Worm (Caenorhabditis elegans): ENCODE results near the gene C26E1.2.

C26E1.2 gene

DNA sequence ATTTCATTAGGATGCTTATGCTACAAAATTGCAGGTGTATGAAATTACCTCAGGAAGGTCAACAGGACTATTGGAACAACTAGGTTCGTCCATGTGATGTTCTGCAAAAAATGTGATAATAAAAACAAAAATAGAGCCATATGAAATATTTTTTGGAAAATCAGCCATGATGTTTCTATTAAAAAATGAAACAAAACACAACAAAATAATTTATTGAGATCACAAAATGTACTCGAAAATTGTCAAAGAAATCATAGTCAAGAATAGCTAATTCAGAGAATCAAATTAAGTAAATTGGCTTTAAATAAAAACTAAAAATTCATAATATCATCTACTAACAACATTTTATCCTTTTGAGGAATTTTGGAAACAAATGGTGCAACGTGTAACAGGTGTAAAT is 26.0 kb downstream of the C26E1.2 start, which contains the start of gene nhr-129 (continued):
- no peak for TF ChIP-seq unc-130 (GFP tag; optimal IDR thresholded peaks at IDR 0.05)
- TF ChIP-seq repo-1 (tag; optimal IDR thresholded peaks at IDR 0.05) = no peak
- TF ChIP-seq die-1 (tag; optimal IDR thresholded peaks at IDR 0.05) = no peak

- TF ChIP-seq ceh-79 (tag; optimal IDR thresholded peaks at IDR 0.05) (no peak), nhr-80 (tag; optimal IDR thresholded peaks at IDR 0.05) (peak; percentile 62), nhr-90 (tag; optimal IDR thresholded peaks at IDR 0.05) (no peak)
Observed at ce11 chrV:13333386-13334180, 28.6 kb downstream of the C26E1.2 start, which contains the start of gene nhr-168. Gene nhr-168 (minus strand): TSS chrV:13333871.

ce11 chrV:13334447-13334846 is 29.5 kb downstream of the C26E1.2 start:
- TF ChIP-seq ceh-27 (GFP tag; optimal IDR thresholded peaks at IDR 0.05) (no peak), zim-3 (tag; optimal IDR thresholded peaks at IDR 0.05) (no peak), ztf-3 (GFP tag; optimal IDR thresholded peaks at IDR 0.05) (no peak), tbx-9 (tag; optimal IDR thresholded peaks at IDR 0.05; ENCODE audit: borderline replicate concordance) (no peak), D2030.7 (GFP tag; IDR thresholded peaks at IDR 0.05) (no peak), lin-26 (GFP tag; IDR thresholded peaks at IDR 0.05) (no peak), F55B11.4 (tag; optimal IDR thresholded peaks at IDR 0.05; ENCODE audit: borderline replicate concordance, insufficient read depth) (no peak), hmg-1.2 (GFP tag; IDR thresholded peaks at IDR 0.05) (no peak), attf-5 (GFP tag; optimal IDR thresholded peaks at IDR 0.05) (no peak), efl-1 (GFP tag; optimal IDR thresholded peaks at IDR 0.05) (no peak)

DNA sequence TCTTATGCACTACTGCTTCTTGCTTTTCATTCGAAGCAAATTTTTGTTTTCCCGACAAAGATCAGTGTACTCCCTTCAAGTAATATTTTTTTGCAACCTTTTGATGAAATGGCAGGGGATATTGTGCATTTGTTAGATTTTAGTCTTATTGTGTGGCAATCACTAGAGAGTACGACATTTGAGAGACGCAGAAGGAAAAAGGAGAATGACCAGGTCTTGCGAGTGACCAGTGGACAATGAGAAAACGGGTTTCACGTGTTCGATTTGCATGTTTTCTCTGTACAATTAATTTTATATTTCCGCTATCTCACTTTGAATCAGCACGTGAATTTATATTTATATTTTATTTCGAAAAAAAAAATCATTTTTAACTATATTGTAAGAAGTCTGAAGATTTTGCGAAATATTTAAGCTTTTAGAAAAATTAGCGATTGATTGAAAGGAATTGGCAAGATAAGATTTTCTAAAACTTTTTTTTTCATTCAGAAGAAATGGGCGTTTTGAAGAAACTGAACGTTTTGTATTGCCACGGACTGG is 31.0 kb downstream of the C26E1.2 start, which contains the start of gene C50B6.9:
Gene C50B6.9, plus strand, starts transcription at position 487 of the 537 bp plus-strand sequence.
- TF ChIP-seq dpl-1 (GFP tag; optimal IDR thresholded peaks at IDR 0.05) (no peak), nhr-27 (tag; optimal IDR thresholded peaks at IDR 0.05) (no peak), K11D2.4 (GFP tag; IDR thresholded peaks at IDR 0.05) (no peak), ZK185.1 (tag; optimal IDR thresholded peaks at IDR 0.05; ENCODE audit: poor library complexity, severe bottlenecking) (no peak)

- TF ChIP-seq him-1 (tag; optimal IDR thresholded peaks at IDR 0.05) (no peak), nhr-179 (tag; optimal IDR thresholded peaks at IDR 0.05) (no peak), lsl-1 (GFP tag; optimal IDR thresholded peaks at IDR 0.05) (no peak), dpl-1 (GFP tag; optimal IDR thresholded peaks at IDR 0.05) (no peak), fkh-3 (tag; optimal IDR thresholded peaks at IDR 0.05) (no peak), aptf-3 (GFP tag; IDR thresholded peaks at IDR 0.05) (no peak)
Observed at ce11 chrV:13338037-13338436, 33.1 kb downstream of the C26E1.2 start.

- TF ChIP-seq egl-18 (GFP tag; IDR thresholded peaks at IDR 0.05) (no peak), B0035.1 (tag; optimal IDR thresholded peaks at IDR 0.05) (no peak), dox-1 (GFP tag; IDR thresholded peaks at IDR 0.05) (no peak), fkh-3 (tag; optimal IDR thresholded peaks at IDR 0.05) (no peak), mel-28 (tag; optimal IDR thresholded peaks at IDR 0.05; ENCODE audit: borderline replicate concordance) (no peak), snpc-4 (GFP tag; optimal IDR thresholded peaks at IDR 0.05) (no peak), snpc-4 (tag; optimal IDR thresholded peaks at IDR 0.05) (no peak), bed-2 (GFP tag; IDR thresholded peaks at IDR 0.05) (no peak), rec-8 (tag; optimal IDR thresholded peaks at IDR 0.05) (no peak), hrde-1 (tag; optimal IDR thresholded peaks at IDR 0.05; ENCODE audit: borderline replicate concordance) (no peak), Y53F4B.3 (GFP tag; IDR thresholded peaks at IDR 0.05) (no peak), ceh-79 (tag; optimal IDR thresholded peaks at IDR 0.05) (no peak), athp-1 (tag; optimal IDR thresholded peaks at IDR 0.05) (no peak)
Observed at ce11 chrV:13339633-13340290, 34.8 kb downstream of the C26E1.2 start, which contains the start of the genes str-4 and lgc-48. Gene str-4 (minus strand): TSS chrV:13339733. Gene lgc-48 (plus strand): TSS chrV:13340240.
